Worm (Caenorhabditis elegans): Measurements from ENCODE around the gene C25G6.1.

- no peak for TF ChIP-seq snpc-4 (tag; optimal IDR thresholded peaks at IDR 0.05)
- TF ChIP-seq ceh-82 (tag; optimal IDR thresholded peaks at IDR 0.05) = no peak
- TF ChIP-seq unc-62 (GFP tag; optimal IDR thresholded peaks at IDR 0.05 in 1 of 2) = no peak
- TF ChIP-seq unc-62 (tag; optimal IDR thresholded peaks at IDR 0.05) = no peak
- no peak for TF ChIP-seq nhr-42 (GFP tag; IDR thresholded peaks at IDR 0.05)
Measured at ce11 chrX:1309446-1309845, 38.7 kb downstream of the C25G6.1 start.

Data from whole organism, L4 larva.